Worm (Caenorhabditis elegans): Measurements from ENCODE around the gene R31.2.

R31.2 gene

DNA sequence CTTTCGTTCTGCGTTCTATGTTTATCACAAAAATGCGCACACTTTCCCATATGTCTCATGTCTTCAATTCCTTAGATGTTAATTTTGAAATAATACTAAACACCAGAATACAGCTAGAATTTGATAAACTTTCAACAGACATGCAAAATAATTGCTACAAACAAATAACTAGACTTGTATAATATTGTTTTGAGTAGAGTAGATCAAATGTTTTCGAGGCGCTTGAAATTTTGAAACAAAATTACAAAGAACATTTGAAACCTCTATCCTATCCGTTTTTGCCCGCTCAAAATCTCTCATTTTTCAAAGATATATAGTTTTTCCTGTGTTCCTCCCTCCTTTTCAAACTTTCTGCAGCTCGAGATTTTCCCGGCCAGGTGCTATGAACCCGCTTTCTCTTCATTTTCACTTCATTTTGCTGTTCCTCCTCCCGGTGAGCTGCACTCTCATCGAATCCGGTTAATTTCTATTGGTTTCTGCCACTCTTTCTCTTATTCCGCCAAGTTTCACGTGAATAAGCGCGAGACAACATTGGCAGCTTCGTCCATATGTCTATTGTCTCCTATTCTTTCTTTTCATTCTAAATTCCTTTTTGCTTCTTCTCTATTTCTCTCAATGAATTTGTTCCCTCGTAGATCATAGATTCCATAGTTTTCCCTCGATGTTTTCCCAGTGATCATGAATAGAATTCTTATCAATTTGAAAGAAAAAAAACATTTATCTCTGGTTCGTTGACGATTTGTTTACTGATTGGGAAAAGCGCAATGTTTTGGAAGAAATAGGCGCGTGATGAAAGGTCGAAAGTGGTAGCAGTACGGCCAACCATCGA lies 4.5 kb downstream of the R31.2 start:
- TF ChIP-seq somi-1 (GFP tag; optimal IDR thresholded peaks at IDR 0.05) (peak; percentile 48), ztf-18 (tag; optimal IDR thresholded peaks at IDR 0.05) (no peak), F55B11.4 (tag; optimal IDR thresholded peaks at IDR 0.05; ENCODE audit: borderline replicate concordance, insufficient read depth) (no peak), egl-44 (GFP tag; IDR thresholded peaks at IDR 0.05) (no peak), madf-6 (GFP tag; IDR thresholded peaks at IDR 0.05) (peak; percentile 93), let-526 (GFP tag; IDR thresholded peaks at IDR 0.05) (no peak), lin-40 (tag; optimal IDR thresholded peaks at IDR 0.05) (peak; percentile 1), nhr-27 (tag; optimal IDR thresholded peaks at IDR 0.05) (no peak), die-1 (tag; optimal IDR thresholded peaks at IDR 0.05) (no peak), efl-1 (GFP tag; optimal IDR thresholded peaks at IDR 0.05) (peak; percentile 52), Y95B8A.8 (GFP tag; IDR thresholded peaks at IDR 0.05) (no peak), cebp-2 (GFP tag; IDR thresholded peaks at IDR 0.05) (no peak), madf-8 (GFP tag; conservative IDR thresholded peaks at IDR 0.05) (peak; percentile 81), tlf-1 (GFP tag; optimal IDR thresholded peaks at IDR 0.05) (no peak), pha-4 (tag; optimal IDR thresholded peaks at IDR 0.05) (no peak), F39B2.1 (GFP tag; IDR thresholded peaks at IDR 0.05) (no peak), ceh-91 (GFP tag; IDR thresholded peaks at IDR 0.05) (no peak), lin-54 (GFP tag; optimal IDR thresholded peaks at IDR 0.05) (no peak), B0035.1 (tag; optimal IDR thresholded peaks at IDR 0.05) (no peak), ztf-3 (GFP tag; optimal IDR thresholded peaks at IDR 0.05) (no peak), atf-7 (tag; optimal IDR thresholded peaks at IDR 0.05) (peak; percentile 3), hlh-12 (tag; optimal IDR thresholded peaks at IDR 0.05) (no peak), ekl-4 (GFP tag; IDR thresholded peaks at IDR 0.05) (no peak), hrde-1 (tag; optimal IDR thresholded peaks at IDR 0.05; ENCODE audit: borderline replicate concordance) (no peak), C17E4.6 (GFP tag; IDR thresholded peaks at IDR 0.05) (no peak), dpff-1 (tag; optimal IDR thresholded peaks at IDR 0.05) (no peak), cebp-1 (GFP tag; IDR thresholded peaks at IDR 0.05) (no peak), cebp-1 (tag; optimal IDR thresholded peaks at IDR 0.05) (peak; percentile 36), F57C9.4 (tag; optimal IDR thresholded peaks at IDR 0.05) (no peak), F23B12.7 (tag; optimal IDR thresholded peaks at IDR 0.05; ENCODE audit: insufficient read depth) (no peak), F52B5.7 (tag; optimal IDR thresholded peaks at IDR 0.05) (no peak), rpc-1 (optimal IDR thresholded peaks at IDR 0.05) (no peak), rpc-1 (tag; optimal IDR thresholded peaks at IDR 0.05) (no peak), lsy-27 (tag; optimal IDR thresholded peaks at IDR 0.05; ENCODE audit: borderline replicate concordance, insufficient read depth) (no peak), dpl-1 (GFP tag; optimal IDR thresholded peaks at IDR 0.05) (peak; percentile 8), let-607 (tag; optimal IDR thresholded peaks at IDR 0.05) (no peak), ztf-25 (GFP tag; IDR thresholded peaks at IDR 0.05) (0 out of 2 replicates have a peak, but pooled peaks have one; percentile 27), lin-26 (GFP tag; IDR thresholded peaks at IDR 0.05) (no peak), athp-1 (tag; optimal IDR thresholded peaks at IDR 0.05) (no peak), F37B4.10 (GFP tag; IDR thresholded peaks at IDR 0.05) (no peak), F33H1.4 (GFP tag; IDR thresholded peaks at IDR 0.05) (0 out of 2 replicates have a peak, but pooled peaks have one; percentile 21), lin-35 (GFP tag; optimal IDR thresholded peaks at IDR 0.05) (no peak), sptf-2 (GFP tag; optimal IDR thresholded peaks at IDR 0.05) (no peak), zfh-2 (GFP tag; conservative IDR thresholded peaks at IDR 0.05) (peak; percentile 48; the same call in 1 of the 2 replicates), K11D2.4 (GFP tag; IDR thresholded peaks at IDR 0.05) (0 out of 2 replicates have a peak, but pooled peaks have one; percentile 48), ceh-100 (GFP tag; IDR thresholded peaks at IDR 0.05) (no peak), chd-7 (tag; optimal IDR thresholded peaks at IDR 0.05) (peak; percentile 43)

All from whole organism, young adult.